Worm (Caenorhabditis elegans): Measurements from ENCODE around the gene Y66D12A.30.
A peak's percentile ranks its signal among the peaks of the same experiment; 100 is the strongest.

The Y66D12A.30 gene

DNA sequence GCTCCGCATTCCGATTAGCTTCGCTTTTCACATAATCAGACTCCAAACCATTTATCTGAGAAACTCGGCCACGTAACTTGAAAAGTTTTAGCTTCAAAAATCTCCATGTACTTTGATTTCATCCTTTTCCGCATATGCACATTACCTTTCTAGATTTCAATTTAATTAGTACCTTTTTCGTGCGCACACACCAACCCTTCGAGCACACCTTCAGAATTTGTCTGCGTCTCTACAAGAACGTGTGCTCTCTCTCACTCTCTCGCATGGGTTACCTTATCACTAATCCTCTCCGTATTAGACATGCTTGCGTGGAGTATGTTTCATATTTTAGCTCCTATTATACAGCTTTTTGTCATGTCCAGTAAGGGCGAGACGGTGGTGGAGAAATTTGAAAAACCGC lies at the start of gene Y66D12A.30:
Gene Y66D12A.30, plus strand, starts transcription at position 301 of the 400 bp plus-strand sequence.
- TF ChIP-seq odd-2 (tag; optimal IDR thresholded peaks at IDR 0.05) (no peak), pqm-1 (tag; optimal IDR thresholded peaks at IDR 0.05) (no peak), pax-1 (tag; optimal IDR thresholded peaks at IDR 0.05) (no peak), pros-1 (tag; optimal IDR thresholded peaks at IDR 0.05) (no peak), ref-2 (tag; optimal IDR thresholded peaks at IDR 0.05) (no peak), K02D7.2 (tag; optimal IDR thresholded peaks at IDR 0.05) (no peak)

DNA sequence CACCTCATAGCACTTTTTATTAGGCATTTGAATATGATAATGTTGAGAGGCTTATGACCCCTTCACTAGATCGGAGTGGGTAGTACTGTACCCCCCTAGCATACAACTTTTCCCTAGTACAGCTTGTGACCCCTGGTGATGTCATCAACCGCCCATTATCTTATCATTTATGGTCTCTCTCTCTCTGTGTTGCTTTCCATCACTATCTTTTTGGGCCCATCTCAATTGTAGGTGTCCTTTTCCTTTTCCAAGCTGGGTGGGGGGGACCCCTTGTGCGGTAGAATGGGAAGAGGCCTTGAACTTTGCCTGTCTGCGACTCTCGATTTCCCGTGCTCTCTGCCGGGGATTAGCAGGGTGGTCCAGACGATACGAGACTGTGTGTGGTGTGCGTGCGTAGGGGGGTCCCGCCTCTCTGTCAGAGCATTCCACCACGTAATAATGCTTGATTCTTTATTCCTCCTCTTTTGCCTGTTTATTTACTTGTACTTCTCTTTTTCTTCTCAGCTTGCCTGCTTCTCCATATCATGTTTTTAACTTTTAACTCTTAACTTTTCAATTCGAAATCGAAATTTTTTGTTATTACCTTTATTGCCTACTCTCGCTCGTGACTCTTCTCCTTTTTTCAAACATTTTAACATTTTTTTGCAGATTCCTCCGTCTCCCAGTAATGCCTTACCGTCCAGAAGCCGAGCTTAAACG lies 49.0 kb upstream of the Y66D12A.30 start, which contains the start of gene ztf-29:
Gene ztf-29, plus strand, starts transcription at position 649 of the 699 bp plus-strand sequence.
- no peak for TF ChIP-seq pha-4 (tag; optimal IDR thresholded peaks at IDR 0.05)
- no peak for TF ChIP-seq C08G9.2 (tag; optimal IDR thresholded peaks at IDR 0.05)
- TF ChIP-seq elt-2 (tag; optimal IDR thresholded peaks at IDR 0.05), result peak; percentile 75
- TF ChIP-seq ceh-6 (GFP tag; optimal IDR thresholded peaks at IDR 0.05), result peak; percentile 22
- TF ChIP-seq madf-2 (tag; optimal IDR thresholded peaks at IDR 0.05), result no peak

DNA sequence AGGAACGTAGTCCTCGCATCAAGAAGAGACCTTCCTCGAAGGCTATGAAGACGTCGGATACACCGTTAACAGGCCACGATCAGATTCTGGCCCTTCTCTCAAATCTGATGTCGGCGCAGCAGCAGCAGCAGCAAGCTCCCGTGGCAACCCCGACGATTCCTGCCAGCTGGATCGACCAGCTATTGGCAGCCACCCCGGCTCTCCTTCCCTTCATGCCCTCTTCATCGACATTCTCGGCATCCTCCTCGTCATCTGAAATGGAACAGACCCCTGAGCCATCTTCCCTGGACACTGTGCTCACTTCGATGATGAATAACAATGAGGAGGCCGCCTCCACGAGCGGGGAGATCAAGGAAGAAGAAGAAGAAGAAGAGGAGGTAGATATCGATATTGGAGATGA lies 48.1 kb upstream of the Y66D12A.30 start:
- TF ChIP-seq nhr-232 (tag; optimal IDR thresholded peaks at IDR 0.05), result no peak
- no peak for TF ChIP-seq sox-4 (tag; optimal IDR thresholded peaks at IDR 0.05)
- TF ChIP-seq unc-42 (tag; optimal IDR thresholded peaks at IDR 0.05), result no peak
- no peak for TF ChIP-seq ets-4 (tag; optimal IDR thresholded peaks at IDR 0.05)
- peak; percentile 86 for TF ChIP-seq elt-4 (tag; optimal IDR thresholded peaks at IDR 0.05)
- TF ChIP-seq ceh-2 (tag; optimal IDR thresholded peaks at IDR 0.05), result no peak

DNA sequence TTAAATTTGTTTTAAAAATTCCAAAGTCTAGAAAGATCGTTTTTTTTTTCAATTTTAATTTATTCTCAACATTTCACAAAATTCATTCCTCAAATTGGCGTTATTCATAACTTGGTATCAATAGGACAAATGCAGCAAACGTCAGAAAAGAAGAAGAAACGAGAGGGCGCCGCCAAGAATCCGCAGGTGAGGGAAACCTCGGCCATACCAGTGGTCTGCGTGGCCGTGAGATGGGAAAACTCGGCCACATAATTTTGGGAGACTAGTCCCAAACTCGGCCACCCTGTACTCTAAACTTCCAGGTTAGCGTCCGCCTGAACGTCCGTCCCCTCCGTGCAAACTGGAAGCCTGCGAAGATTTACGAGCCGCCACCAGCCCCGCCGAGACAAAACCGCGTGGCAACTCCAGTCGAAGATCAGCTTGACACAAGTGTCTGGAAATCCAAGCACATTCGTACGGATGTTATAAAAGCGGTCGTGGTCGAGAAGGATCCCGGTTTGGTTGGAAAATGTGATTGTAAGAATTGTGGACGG lies 46.2 kb upstream of the Y66D12A.30 start, which contains the start of gene Y66D12A.11:
Gene Y66D12A.11, plus strand, starts transcription at position 51 of the 533 bp plus-strand sequence.
- TF ChIP-seq ttx-3 (tag; optimal IDR thresholded peaks at IDR 0.05) (no peak), pqm-1 (tag; optimal IDR thresholded peaks at IDR 0.05) (no peak), elt-2 (tag; optimal IDR thresholded peaks at IDR 0.05) (no peak), ceh-2 (tag; optimal IDR thresholded peaks at IDR 0.05) (no peak), ama-1 (optimal IDR thresholded peaks at IDR 0.05) (no peak), ceh-48 (tag; optimal IDR thresholded peaks at IDR 0.05) (no peak), Y22D7AL.16 (tag; optimal IDR thresholded peaks at IDR 0.05) (no peak), ceh-34 (tag; optimal IDR thresholded peaks at IDR 0.05) (no peak), eyg-1 (tag; optimal IDR thresholded peaks at IDR 0.05) (no peak), ceh-14 (tag; optimal IDR thresholded peaks at IDR 0.05) (no peak)

DNA sequence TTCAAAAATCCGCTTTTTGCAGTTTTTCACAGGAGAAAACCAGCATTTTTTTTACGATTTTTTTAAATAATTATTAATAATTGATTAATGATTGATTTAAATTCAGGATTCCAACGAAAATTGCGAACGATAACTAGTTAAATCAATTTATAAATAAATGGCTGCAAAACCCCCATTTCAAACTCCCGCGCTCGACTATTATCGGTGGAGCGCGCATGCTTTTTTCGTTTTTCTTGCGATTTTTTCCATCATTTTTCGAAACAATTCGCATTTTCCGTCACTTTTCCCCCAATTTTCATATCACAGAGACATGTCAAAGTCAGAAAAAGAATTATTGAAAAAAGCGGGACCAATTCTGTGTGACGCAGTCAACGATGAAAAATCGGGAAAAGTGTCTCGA lies 44.1 kb upstream of the Y66D12A.30 start, which contains the start of gene Y66D12A.10:
Gene Y66D12A.10, plus strand, starts transcription at position 273 of the 400 bp plus-strand sequence.
- TF ChIP-seq sox-4 (tag; optimal IDR thresholded peaks at IDR 0.05), result no peak
- TF ChIP-seq unc-86 (tag; optimal IDR thresholded peaks at IDR 0.05), result no peak
- TF ChIP-seq odd-2 (tag; optimal IDR thresholded peaks at IDR 0.05), result no peak
- TF ChIP-seq elt-2 (tag; optimal IDR thresholded peaks at IDR 0.05), result no peak
- TF ChIP-seq rnt-1 (tag; optimal IDR thresholded peaks at IDR 0.05), result no peak

DNA sequence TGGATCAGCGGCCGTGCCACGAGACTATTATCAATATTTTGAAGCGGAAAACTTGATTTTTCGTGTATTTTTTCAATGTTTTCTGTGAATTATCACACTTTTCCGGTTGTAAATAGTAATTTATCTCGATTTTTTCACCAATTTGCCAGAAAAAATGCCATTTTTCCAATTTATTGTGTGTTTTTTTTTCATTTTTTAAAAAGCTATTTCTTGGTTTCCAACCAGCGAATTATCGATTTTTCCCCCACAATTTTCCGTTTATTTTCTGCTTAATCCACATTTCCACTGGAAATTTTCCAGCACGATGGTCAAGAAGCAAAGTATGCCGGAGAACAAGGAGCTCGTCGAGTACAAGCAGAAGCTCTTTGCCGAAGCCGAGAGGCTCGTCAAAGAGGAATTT lies 41.8 kb upstream of the Y66D12A.30 start, which contains the start of gene psme-3:
Gene psme-3, plus strand, starts transcription at position 301 of the 400 bp plus-strand sequence.
- TF ChIP-seq F13H6.1 (tag; optimal IDR thresholded peaks at IDR 0.05), result no peak
- no peak for TF ChIP-seq fkh-10 (GFP tag; optimal IDR thresholded peaks at IDR 0.05)
- TF ChIP-seq pha-4 (tag; optimal IDR thresholded peaks at IDR 0.05), result no peak
- TF ChIP-seq lin-11 (tag; optimal IDR thresholded peaks at IDR 0.05), result no peak
- TF ChIP-seq sox-2 (GFP tag; IDR thresholded peaks at IDR 0.05), result no peak
- no peak for TF ChIP-seq ref-2 (tag; optimal IDR thresholded peaks at IDR 0.05)
- TF ChIP-seq gmeb-2 (tag; optimal IDR thresholded peaks at IDR 0.05), result no peak
- TF ChIP-seq ztf-16 (tag; optimal IDR thresholded peaks at IDR 0.05), result no peak

Measured in whole organism, late embryonic.